Worm (Caenorhabditis elegans): ENCODE measurements around the gene nhr-247.
A peak's percentile ranks its signal among the peaks of the same experiment; 100 is the strongest.

Gene nhr-247

DNA sequence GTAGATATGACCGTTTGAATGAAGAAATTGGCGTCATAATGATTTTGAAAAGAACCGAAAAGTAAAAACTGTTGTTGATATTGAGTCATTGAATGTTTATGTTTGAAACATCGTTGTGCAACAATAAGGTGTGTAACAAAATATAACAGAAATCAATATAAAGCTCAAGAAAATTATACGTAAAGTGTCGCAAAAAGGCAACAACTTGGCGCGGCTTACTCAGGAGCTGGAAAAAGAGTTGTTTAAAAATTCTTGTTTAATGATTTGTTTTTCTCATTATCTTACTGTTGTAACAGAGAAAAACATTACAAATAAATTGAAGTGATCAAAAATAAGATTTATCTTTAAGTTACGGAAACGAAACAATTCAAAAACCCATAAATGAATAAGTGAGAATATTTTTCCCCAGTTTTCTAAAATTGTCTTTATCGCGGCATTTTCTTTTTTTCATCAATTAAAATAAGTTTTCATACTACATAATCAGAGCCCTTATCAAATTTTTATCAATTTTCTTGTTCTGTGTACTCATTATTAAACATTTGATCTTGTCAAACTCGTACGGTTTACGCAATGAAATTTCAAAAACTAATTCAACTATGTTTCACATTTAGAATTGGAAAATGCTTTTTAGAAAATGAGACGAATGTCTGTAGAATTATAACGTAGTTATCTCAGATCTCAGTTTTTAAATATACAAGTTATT, 5.1 kb downstream of the nhr-247 start, which contains the start of gene ZK1037.6:
ZK1037.6 (minus strand) TSS at position 51 of the 703 bp plus-strand sequence.
- TF ChIP-seq fos-1 (tag; optimal IDR thresholded peaks at IDR 0.05) (peak; percentile 72), gmeb-1 (tag; optimal IDR thresholded peaks at IDR 0.05) (no peak), alr-1 (tag; optimal IDR thresholded peaks at IDR 0.05) (no peak), egl-27 (tag; optimal IDR thresholded peaks at IDR 0.05) (no peak)

DNA sequence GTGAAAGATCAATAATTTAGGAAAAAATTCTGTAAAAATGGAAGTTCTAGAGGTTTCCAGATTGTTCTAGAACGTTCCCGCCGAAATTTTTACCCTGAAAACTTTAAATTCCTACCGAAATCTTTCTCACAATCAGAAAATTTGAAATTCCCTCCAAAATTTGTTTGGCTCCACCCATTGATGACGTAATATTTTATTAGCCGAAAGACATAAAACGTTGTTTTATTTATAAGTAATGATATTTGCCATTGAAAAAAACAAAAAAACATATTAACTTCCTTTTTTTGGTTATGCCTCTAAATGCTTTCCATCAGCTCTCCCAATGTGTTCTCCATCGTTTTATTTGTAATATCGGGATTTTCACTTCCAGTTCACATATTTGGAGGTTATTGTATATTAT, 7.5 kb downstream of the nhr-247 start, which contains the start of gene srh-295:
srh-295 (plus strand) TSS at position 301 of the 400 bp plus-strand sequence.
- TF ChIP-seq unc-55 (GFP tag; optimal IDR thresholded peaks at IDR 0.05): no peak
- TF ChIP-seq nhr-21 (tag; optimal IDR thresholded peaks at IDR 0.05): no peak

DNA sequence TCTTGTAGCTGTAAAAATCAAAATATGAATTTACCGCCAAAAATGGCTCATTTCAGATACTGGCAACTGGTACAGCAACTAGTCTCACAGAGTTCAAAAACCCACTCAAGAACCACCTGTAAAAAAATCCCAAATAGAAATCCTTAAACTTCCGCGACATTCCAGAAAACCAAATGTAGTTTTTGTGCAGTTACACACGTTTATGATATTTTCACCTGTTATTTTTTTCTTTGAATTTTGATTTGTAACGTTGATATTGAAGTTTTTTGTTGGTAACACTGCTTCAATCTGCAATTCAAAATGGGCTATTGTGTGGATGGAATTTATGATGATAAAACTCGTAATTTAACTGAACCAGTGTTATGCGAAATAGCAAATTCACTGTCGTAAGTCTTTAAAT, 10.1 kb downstream of the nhr-247 start, which contains the start of gene srw-113:
srw-113 (plus strand) TSS at position 301 of the 400 bp plus-strand sequence.
- TF ChIP-seq nhr-77 (tag; optimal IDR thresholded peaks at IDR 0.05) (no peak), unc-55 (GFP tag; optimal IDR thresholded peaks at IDR 0.05) (no peak), elt-1 (tag; optimal IDR thresholded peaks at IDR 0.05) (no peak), aly-2 (tag; optimal IDR thresholded peaks at IDR 0.05) (no peak), mdl-1 (tag; optimal IDR thresholded peaks at IDR 0.05) (no peak), egl-27 (tag; optimal IDR thresholded peaks at IDR 0.05) (no peak), F13H6.1 (tag; optimal IDR thresholded peaks at IDR 0.05) (no peak), mab-5 (tag; optimal IDR thresholded peaks at IDR 0.05) (no peak), sma-3 (GFP tag; optimal IDR thresholded peaks at IDR 0.05) (no peak), nhr-11 (tag; optimal IDR thresholded peaks at IDR 0.05) (no peak), sem-4 (tag; optimal IDR thresholded peaks at IDR 0.05) (no peak), nhr-6 (tag; optimal IDR thresholded peaks at IDR 0.05) (no peak), dmd-4 (tag; optimal IDR thresholded peaks at IDR 0.05) (no peak), nhr-10 (tag; optimal IDR thresholded peaks at IDR 0.05) (no peak), nhr-237 (tag; optimal IDR thresholded peaks at IDR 0.05) (no peak), ama-1 (optimal IDR thresholded peaks at IDR 0.05) (no peak), skn-1 (tag; optimal IDR thresholded peaks at IDR 0.05) (no peak), elt-3 (tag; optimal IDR thresholded peaks at IDR 0.05) (no peak), nhr-12 (tag; optimal IDR thresholded peaks at IDR 0.05) (no peak), unc-62 (GFP tag; optimal IDR thresholded peaks at IDR 0.05) (no peak)

- TF ChIP-seq unc-55 (GFP tag; optimal IDR thresholded peaks at IDR 0.05) (no peak), mab-5 (tag; optimal IDR thresholded peaks at IDR 0.05) (no peak), nhr-23 (tag; optimal IDR thresholded peaks at IDR 0.05) (no peak)
These were observed 14.6 kb downstream of the nhr-247 start, which contains the start of gene wrt-7 for ce11 chrV:15337405-15337804. Gene wrt-7, minus strand, starts transcription at chrV:15337505.

- no peak for TF ChIP-seq ztf-11 (tag; optimal IDR thresholded peaks at IDR 0.05)
- no peak for TF ChIP-seq ama-1 (optimal IDR thresholded peaks at IDR 0.05)
- TF ChIP-seq ztf-1 (GFP tag; conservative IDR thresholded peaks at IDR 0.05): no peak
- TF ChIP-seq nhr-25 (tag; optimal IDR thresholded peaks at IDR 0.05): no peak
- no peak for TF ChIP-seq peb-1 (tag; optimal IDR thresholded peaks at IDR 0.05)
- TF ChIP-seq dmd-4 (tag; optimal IDR thresholded peaks at IDR 0.05): no peak
- no peak for TF ChIP-seq lsy-2 (tag; optimal IDR thresholded peaks at IDR 0.05)
- TF ChIP-seq lin-13 (GFP tag; optimal IDR thresholded peaks at IDR 0.05): no peak
- TF ChIP-seq sma-9 (GFP tag; optimal IDR thresholded peaks at IDR 0.05): no peak
- no peak for TF ChIP-seq sma-9 (tag; optimal IDR thresholded peaks at IDR 0.05)
These were observed 16.6 kb downstream of the nhr-247 start, which contains the start of gene clec-228 for ce11 chrV:15339363-15339762. Gene clec-228, minus strand, starts transcription at chrV:15339463.

DNA sequence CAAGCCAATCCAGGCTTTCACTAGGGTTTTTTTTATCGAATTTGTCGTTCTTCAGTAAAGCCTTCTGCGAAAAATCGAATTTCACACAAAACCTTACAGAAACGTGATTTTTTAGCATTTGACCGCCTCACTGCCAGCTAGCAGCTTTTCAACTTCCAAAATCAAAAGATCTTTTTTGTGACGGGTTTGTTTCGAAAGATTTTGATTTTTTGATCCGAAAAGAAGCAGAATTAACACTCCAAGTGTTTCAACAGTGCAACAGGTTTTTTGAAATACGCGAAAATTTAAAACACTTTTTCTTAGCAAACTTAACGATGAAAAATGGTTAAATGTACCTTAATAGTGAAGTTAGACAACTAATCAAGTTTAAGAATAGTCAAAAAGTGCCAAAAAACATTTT, 18.6 kb downstream of the nhr-247 start, which contains the start of gene clec-229:
clec-229 (minus strand) TSS at position 101 of the 400 bp plus-strand sequence.
- TF ChIP-seq peb-1 (tag; optimal IDR thresholded peaks at IDR 0.05) (no peak), nhr-237 (tag; optimal IDR thresholded peaks at IDR 0.05) (no peak), unc-39 (tag; optimal IDR thresholded peaks at IDR 0.05) (no peak), sem-4 (tag; optimal IDR thresholded peaks at IDR 0.05) (no peak), nhr-23 (tag; optimal IDR thresholded peaks at IDR 0.05) (no peak), F13H6.1 (tag; optimal IDR thresholded peaks at IDR 0.05) (no peak), gmeb-1 (tag; optimal IDR thresholded peaks at IDR 0.05) (no peak), snpc-4 (tag; optimal IDR thresholded peaks at IDR 0.05) (no peak), sma-9 (GFP tag; optimal IDR thresholded peaks at IDR 0.05) (no peak), sma-9 (tag; optimal IDR thresholded peaks at IDR 0.05) (no peak), alr-1 (tag; optimal IDR thresholded peaks at IDR 0.05) (no peak), Y55F3AM.14 (GFP tag; optimal IDR thresholded peaks at IDR 0.05) (no peak), nhr-25 (tag; optimal IDR thresholded peaks at IDR 0.05) (no peak), nhr-77 (tag; optimal IDR thresholded peaks at IDR 0.05) (no peak), ceh-82 (tag; optimal IDR thresholded peaks at IDR 0.05) (no peak), ztf-11 (tag; optimal IDR thresholded peaks at IDR 0.05) (no peak), ztf-1 (GFP tag; conservative IDR thresholded peaks at IDR 0.05) (no peak), nhr-6 (tag; optimal IDR thresholded peaks at IDR 0.05) (no peak), elt-3 (tag; optimal IDR thresholded peaks at IDR 0.05) (no peak), egl-27 (tag; optimal IDR thresholded peaks at IDR 0.05) (no peak), fos-1 (tag; optimal IDR thresholded peaks at IDR 0.05) (no peak)
